Worm (Caenorhabditis elegans) whole organism, L2 larva: Measurements from ENCODE around the gene srv-11.

Source experiments
- F13H6.1 ChIP-seq: sonication (generic microtip); optimal IDR thresholded peaks from 2 replicates; lab custom pipeline; 2016; ENCODE audit warnings: missing genetic modification characterization, missing compliant biosample characterization
- R02D3.7 ChIP-seq: fragments of 150-350 bp; optimal IDR thresholded peaks from 2 replicates; lab custom pipeline; 2014; ENCODE audit warnings: missing biosample characterization, missing genetic modification characterization
- Y55F3AM.14 ChIP-seq: fragments of 200-800 bp; sonication (Bioruptor generic); optimal IDR thresholded peaks from 2 replicates; lab custom pipeline; 2018; ENCODE audit warnings: mild to moderate bottlenecking, missing genetic modification characterization, missing compliant biosample characterization
- alr-1 ChIP-seq: fragments of 150-350 bp; optimal IDR thresholded peaks from 2 replicates; lab custom pipeline; 2014; ENCODE audit warnings: missing biosample characterization, missing genetic modification characterization
- aly-2 ChIP-seq: fragments of 150-350 bp; optimal IDR thresholded peaks from 2 replicates; lab custom pipeline; 2014; ENCODE audit warnings: missing biosample characterization, missing genetic modification characterization
- ama-1 ChIP-seq: fragments of 150-350 bp; optimal IDR thresholded peaks from 2 replicates; lab custom pipeline; 2018; ENCODE audit warnings: inconsistent platforms
- ceh-16 ChIP-seq: fragments of 150-350 bp; optimal IDR thresholded peaks from 2 replicates; lab custom pipeline; 2014; ENCODE audit warnings: missing biosample characterization, missing genetic modification characterization
- crh-2 ChIP-seq: sonication (generic microtip); optimal IDR thresholded peaks from 2 replicates; lab custom pipeline; 2017; ENCODE audit warnings: missing biosample characterization, missing genetic modification characterization
- dmd-4 ChIP-seq: sonication (generic microtip); optimal IDR thresholded peaks from 2 replicates; lab custom pipeline; 2017; ENCODE audit warnings: missing biosample characterization, missing genetic modification characterization
- egl-27 ChIP-seq: sonication (generic microtip); optimal IDR thresholded peaks from 3 replicates; lab custom pipeline; 2017; ENCODE audit warnings: missing biosample characterization, missing genetic modification reagents, missing genetic modification characterization
- elt-1 ChIP-seq: fragments of 150-350 bp; optimal IDR thresholded peaks from 2 replicates; lab custom pipeline; 2014; ENCODE audit warnings: missing biosample characterization, missing genetic modification characterization
- elt-3 ChIP-seq: sonication (generic microtip); optimal IDR thresholded peaks from 2 replicates; lab custom pipeline; 2017; ENCODE audit warnings: missing biosample characterization, missing genetic modification characterization
- fos-1 ChIP-seq: fragments of 150-350 bp; optimal IDR thresholded peaks from 2 replicates; lab custom pipeline; 2014; ENCODE audit warnings: missing biosample characterization, missing genetic modification characterization
- gmeb-1 ChIP-seq: fragments of 150-350 bp; optimal IDR thresholded peaks from 2 replicates; lab custom pipeline; 2014; ENCODE audit warnings: missing biosample characterization, missing genetic modification characterization
- lin-11 ChIP-seq: fragments of 150-350 bp; sonication (generic microtip); optimal IDR thresholded peaks from 2 replicates; lab custom pipeline; 2014; ENCODE audit warnings: missing biosample characterization, missing genetic modification characterization, inconsistent platforms, mixed read lengths
- lin-39 ChIP-seq: fragments of 150-350 bp; optimal IDR thresholded peaks from 2 replicates; lab custom pipeline; 2014; ENCODE audit warnings: missing biosample characterization, missing genetic modification reagents, missing genetic modification characterization
- mab-5 ChIP-seq: fragments of 150-350 bp; optimal IDR thresholded peaks from 2 replicates; lab custom pipeline; 2014; ENCODE audit warnings: missing biosample characterization, missing genetic modification characterization
- mbf-1 ChIP-seq: sonication (generic microtip); optimal IDR thresholded peaks from 2 replicates; lab custom pipeline; 2017; ENCODE audit warnings: missing biosample characterization, missing genetic modification characterization
- mdl-1 ChIP-seq, 2 experiments: fragments of 150-350 bp in 1 of 2; sonication (generic microtip) in 1 of 2; optimal IDR thresholded peaks; 2 replicates each; lab custom pipeline; 2017; ENCODE audit warnings: missing biosample characterization in 2 of 2, missing genetic modification characterization in 2 of 2
- nhr-11 ChIP-seq: fragments of 150-350 bp; optimal IDR thresholded peaks from 2 replicates; lab custom pipeline; 2014; ENCODE audit warnings: missing biosample characterization, missing genetic modification characterization
- nhr-129 ChIP-seq: fragments of 150-350 bp; optimal IDR thresholded peaks from 2 replicates; lab custom pipeline; 2014; ENCODE audit warnings: missing biosample characterization, missing genetic modification characterization
- nhr-21 ChIP-seq: fragments of 150-350 bp; optimal IDR thresholded peaks from 2 replicates; lab custom pipeline; 2014; ENCODE audit warnings: missing biosample characterization, missing genetic modification characterization
- nhr-23 ChIP-seq: fragments of 150-350 bp; optimal IDR thresholded peaks from 2 replicates; lab custom pipeline; 2014; ENCODE audit warnings: missing biosample characterization, missing genetic modification reagents, missing genetic modification characterization
- nhr-237 ChIP-seq: fragments of 150-350 bp; optimal IDR thresholded peaks from 2 replicates; lab custom pipeline; 2014; ENCODE audit warnings: missing biosample characterization, missing genetic modification characterization
- nhr-25 ChIP-seq: fragments of 150-350 bp; sonication (generic microtip); optimal IDR thresholded peaks from 3 replicates; lab custom pipeline; 2014; ENCODE audit warnings: missing biosample characterization, missing genetic modification characterization
- nhr-6 ChIP-seq: fragments of 150-350 bp; optimal IDR thresholded peaks from 2 replicates; lab custom pipeline; 2014; ENCODE audit warnings: missing biosample characterization, missing genetic modification characterization
- nhr-77 ChIP-seq: fragments of 150-350 bp; optimal IDR thresholded peaks from 2 replicates; lab custom pipeline; 2014; ENCODE audit warnings: missing biosample characterization, missing genetic modification characterization
- sem-4 ChIP-seq: fragments of 150-350 bp; optimal IDR thresholded peaks from 2 replicates; lab custom pipeline; 2014; ENCODE audit warnings: missing biosample characterization, missing genetic modification reagents, missing genetic modification characterization
- skn-1 ChIP-seq: sonication (generic microtip); optimal IDR thresholded peaks from 2 replicates; lab custom pipeline; 2017; ENCODE audit warnings: missing biosample characterization, missing genetic modification characterization
- sma-9 ChIP-seq, 2 experiments: fragments of 150-350 bp in 1 of 2; sonication (generic microtip) in 1 of 2; optimal IDR thresholded peaks; 2 replicates each; lab custom pipeline; 2014 to 2016; ENCODE audit warnings: missing genetic modification characterization in 2 of 2, mild to moderate bottlenecking in 1 of 2, missing biosample characterization in 1 of 2, missing compliant biosample characterization in 1 of 2, missing genetic modification reagents in 1 of 2, moderate library complexity in 1 of 2
- snpc-4 ChIP-seq: fragments of 150-350 bp; optimal IDR thresholded peaks from 2 replicates; lab custom pipeline; 2014; ENCODE audit warnings: missing biosample characterization, missing genetic modification characterization
- unc-39 ChIP-seq: fragments of 150-350 bp; optimal IDR thresholded peaks from 2 replicates; lab custom pipeline; 2014; ENCODE audit warnings: missing biosample characterization, missing genetic modification characterization
- unc-62 ChIP-seq: fragments of 150-350 bp; optimal IDR thresholded peaks from 2 replicates; lab custom pipeline; 2014; ENCODE audit warnings: missing biosample characterization, missing genetic modification reagents, missing genetic modification characterization
- zag-1 ChIP-seq: fragments of 150-350 bp; optimal IDR thresholded peaks from 2 replicates; lab custom pipeline; 2014; ENCODE audit warnings: missing biosample characterization, missing genetic modification characterization
- ztf-1 ChIP-seq: fragments of 200-800 bp; sonication (Bioruptor generic); conservative IDR thresholded peaks from 2 replicates; pipeline ENCODE4 v1.3.6; 2022; ENCODE audit warnings: missing genetic modification characterization, missing compliant biosample characterization

Gene srv-11

ce11 chrIV:16225747-16226146 lies 4.3 kb upstream of the srv-11 start, which contains the start of gene H25K10.4:
Gene H25K10.4, plus strand, starts transcription at chrIV:16226047.
- TF ChIP-seq dmd-4 (tag; lab: Kevin White, UChicago) (no peak), nhr-21 (no peak), lin-39 (tag; lab: Kevin White, UChicago) (no peak), skn-1 (tag; lab: Kevin White, UChicago) (no peak), elt-3 (tag; lab: Kevin White, UChicago) (no peak), fos-1 (no peak), mab-5 (tag; lab: Kevin White, UChicago) (no peak), ama-1 (lab: Kevin White, UChicago) (no peak), sma-9 (GFP tag; optimal IDR thresholded peaks at IDR 0.05; lab: Kevin White, UChicago) (no peak), sma-9 (tag; optimal IDR thresholded peaks at IDR 0.05; lab: Kevin White, UChicago) (no peak), nhr-25 (tag; lab: Kevin White, UChicago) (no peak), ceh-16 (tag; lab: Kevin White, UChicago) (no peak)

- no peak for TF ChIP-seq nhr-6 (tag; lab: Kevin White, UChicago)
- TF ChIP-seq ztf-1 (GFP tag; lab: Robert Waterston, UW) = no peak
- no peak for TF ChIP-seq sma-9 (GFP tag; optimal IDR thresholded peaks at IDR 0.05; lab: Kevin White, UChicago)
- TF ChIP-seq sma-9 (tag; optimal IDR thresholded peaks at IDR 0.05; lab: Kevin White, UChicago) = no peak
- TF ChIP-seq ama-1 (lab: Kevin White, UChicago) = no peak
- TF ChIP-seq unc-39 (tag; lab: Kevin White, UChicago) = no peak
- TF ChIP-seq gmeb-1 (tag; lab: Kevin White, UChicago) = no peak
- no peak for TF ChIP-seq alr-1 (tag; lab: Kevin White, UChicago)
- no peak for TF ChIP-seq skn-1 (tag; lab: Kevin White, UChicago)
- TF ChIP-seq unc-62 (GFP tag; lab: Kevin White, UChicago) = no peak
- TF ChIP-seq, all 48 proteins: peak for 0
Observed at ce11 chrIV:16220688-16221087, 771 bp downstream of the srv-11 start.

ce11 chrIV:16216165-16216564 lies 5.3 kb downstream of the srv-11 start:
- TF ChIP-seq mab-5 (tag; lab: Kevin White, UChicago) (no peak), aly-2 (tag; lab: Kevin White, UChicago) (no peak), mbf-1 (tag; lab: Kevin White, UChicago) (no peak), Y55F3AM.14 (GFP tag; lab: Kevin White, UChicago) (no peak), F13H6.1 (no peak), lin-11 (tag; lab: Kevin White, UChicago) (no peak), nhr-21 (no peak), mdl-1 (tag; optimal IDR thresholded peaks at IDR 0.05; lab: Kevin White, UChicago) (no peak), ceh-16 (tag; lab: Kevin White, UChicago) (no peak), gmeb-1 (tag; lab: Kevin White, UChicago) (no peak), dmd-4 (tag; lab: Kevin White, UChicago) (no peak), zag-1 (tag; lab: Kevin White, UChicago) (no peak), nhr-129 (no peak), snpc-4 (tag; lab: Kevin White, UChicago) (no peak), nhr-11 (no peak), sem-4 (no peak), R02D3.7 (no peak), crh-2 (tag; lab: Kevin White, UChicago) (no peak)

- TF ChIP-seq nhr-77 (tag; lab: Kevin White, UChicago) (no peak), lin-11 (tag; lab: Kevin White, UChicago) (no peak), ceh-16 (tag; lab: Kevin White, UChicago) (no peak), zag-1 (tag; lab: Kevin White, UChicago) (no peak), sem-4 (no peak), aly-2 (tag; lab: Kevin White, UChicago) (no peak), egl-27 (tag; lab: Kevin White, UChicago) (no peak), nhr-237 (tag; lab: Kevin White, UChicago) (no peak), elt-3 (tag; lab: Kevin White, UChicago) (no peak), lin-39 (tag; lab: Kevin White, UChicago) (no peak), dmd-4 (tag; lab: Kevin White, UChicago) (no peak), elt-1 (tag; lab: Kevin White, UChicago) (no peak), nhr-23 (no peak), R02D3.7 (no peak)
Observed at ce11 chrIV:16210913-16211312, 10.5 kb downstream of the srv-11 start, which contains the start of gene H25K10.2. Gene H25K10.2, minus strand, starts transcription at chrIV:16211013.
